Worm (Caenorhabditis elegans): ENCODE measurements around the gene Y53F4B.7.

The Y53F4B.7 gene

ce11 chrII:14967084-14967483 lies 25.6 kb upstream of the Y53F4B.7 start:
- TF ChIP-seq nhr-10 (tag; optimal IDR thresholded peaks at IDR 0.05), result no peak
- peak; percentile 27 for TF ChIP-seq F13H6.1 (tag; optimal IDR thresholded peaks at IDR 0.05)

- TF ChIP-seq ztf-4 (tag; optimal IDR thresholded peaks at IDR 0.05) (no peak), unc-62 (GFP tag; optimal IDR thresholded peaks at IDR 0.05) (no peak), nhr-12 (tag; optimal IDR thresholded peaks at IDR 0.05) (no peak), crh-2 (tag; optimal IDR thresholded peaks at IDR 0.05) (no peak), nhr-77 (tag; optimal IDR thresholded peaks at IDR 0.05) (no peak), lin-11 (tag; optimal IDR thresholded peaks at IDR 0.05) (no peak), nhr-23 (tag; optimal IDR thresholded peaks at IDR 0.05) (no peak), skn-1 (tag; optimal IDR thresholded peaks at IDR 0.05) (no peak), mab-5 (tag; optimal IDR thresholded peaks at IDR 0.05) (no peak), ztf-11 (tag; optimal IDR thresholded peaks at IDR 0.05) (no peak), nhr-237 (tag; optimal IDR thresholded peaks at IDR 0.05) (no peak), unc-39 (tag; optimal IDR thresholded peaks at IDR 0.05) (no peak), peb-1 (tag; optimal IDR thresholded peaks at IDR 0.05) (no peak)
Observed at ce11 chrII:14968275-14968674, 24.4 kb upstream of the Y53F4B.7 start.

ce11 chrII:14969320-14969950 lies 23.3 kb upstream of the Y53F4B.7 start, which contains the start of the genes pole-4, nsun-5 and metl-2:
Gene pole-4, minus strand, starts transcription at chrII:14969354.
Gene nsun-5, plus strand, starts transcription at chrII:14969617.
Gene metl-2, plus strand, starts transcription at chrII:14969900.
- TF ChIP-seq unc-55 (GFP tag; optimal IDR thresholded peaks at IDR 0.05) (peak; percentile 78), ZK546.5 (tag; optimal IDR thresholded peaks at IDR 0.05) (no peak), nhr-237 (tag; optimal IDR thresholded peaks at IDR 0.05) (no peak), nhr-77 (tag; optimal IDR thresholded peaks at IDR 0.05) (no peak), ztf-4 (tag; optimal IDR thresholded peaks at IDR 0.05) (no peak), nhr-25 (tag; optimal IDR thresholded peaks at IDR 0.05) (peak; percentile 1), fos-1 (tag; optimal IDR thresholded peaks at IDR 0.05) (peak; percentile 7), blmp-1 (tag; optimal IDR thresholded peaks at IDR 0.05; ENCODE audit: insufficient read depth) (no peak), R02D3.7 (tag; optimal IDR thresholded peaks at IDR 0.05) (no peak), nhr-10 (tag; optimal IDR thresholded peaks at IDR 0.05) (no peak), nhr-11 (tag; optimal IDR thresholded peaks at IDR 0.05) (no peak), sma-3 (GFP tag; optimal IDR thresholded peaks at IDR 0.05) (no peak), sem-4 (tag; optimal IDR thresholded peaks at IDR 0.05) (no peak), ztf-11 (tag; optimal IDR thresholded peaks at IDR 0.05) (no peak), skn-1 (tag; optimal IDR thresholded peaks at IDR 0.05) (no peak), elt-3 (tag; optimal IDR thresholded peaks at IDR 0.05) (no peak), mbf-1 (tag; optimal IDR thresholded peaks at IDR 0.05) (no peak), gmeb-1 (tag; optimal IDR thresholded peaks at IDR 0.05) (peak; percentile 74), nhr-23 (tag; optimal IDR thresholded peaks at IDR 0.05) (no peak), ama-1 (optimal IDR thresholded peaks at IDR 0.05) (no peak), nhr-6 (tag; optimal IDR thresholded peaks at IDR 0.05) (no peak), unc-62 (GFP tag; optimal IDR thresholded peaks at IDR 0.05) (no peak), lin-11 (tag; optimal IDR thresholded peaks at IDR 0.05) (no peak), peb-1 (tag; optimal IDR thresholded peaks at IDR 0.05) (no peak), lsy-2 (tag; optimal IDR thresholded peaks at IDR 0.05) (peak in 1 of 2 experiments; percentile 73), C34F6.9 (tag; optimal IDR thresholded peaks at IDR 0.05) (peak; percentile 71), snpc-4 (tag; optimal IDR thresholded peaks at IDR 0.05) (peak; percentile 55), elt-1 (tag; optimal IDR thresholded peaks at IDR 0.05) (no peak), ceh-82 (tag; optimal IDR thresholded peaks at IDR 0.05) (no peak), aly-2 (tag; optimal IDR thresholded peaks at IDR 0.05) (no peak), lin-13 (GFP tag; optimal IDR thresholded peaks at IDR 0.05) (peak; percentile 39), F13H6.1 (tag; optimal IDR thresholded peaks at IDR 0.05) (no peak), alr-1 (tag; optimal IDR thresholded peaks at IDR 0.05) (no peak), crh-2 (tag; optimal IDR thresholded peaks at IDR 0.05) (peak; percentile 27)

- TF ChIP-seq gmeb-1 (tag; optimal IDR thresholded peaks at IDR 0.05), result no peak
- no peak for TF ChIP-seq ceh-82 (tag; optimal IDR thresholded peaks at IDR 0.05)
- TF ChIP-seq nhr-23 (tag; optimal IDR thresholded peaks at IDR 0.05), result no peak
- no peak for TF ChIP-seq nhr-12 (tag; optimal IDR thresholded peaks at IDR 0.05)
- TF ChIP-seq aly-2 (tag; optimal IDR thresholded peaks at IDR 0.05), result no peak
- TF ChIP-seq ama-1 (optimal IDR thresholded peaks at IDR 0.05), result no peak
Observed at ce11 chrII:14983909-14984308, 8.8 kb upstream of the Y53F4B.7 start, which contains the start of gene Y53F4B.5. Gene Y53F4B.5, minus strand, starts transcription at chrII:14984009.
